Worm (Caenorhabditis elegans) whole organism, late embryonic: ENCODE data around the gene F13A7.11.

ENCODE experiments used
- che-1 ChIP-seq: sonication (generic microtip); optimal IDR thresholded peaks from 2 replicates; lab custom pipeline; 2016; ENCODE audit warnings: mild to moderate bottlenecking, missing genetic modification characterization, missing compliant biosample characterization
- dmd-4 ChIP-seq: sonication (generic microtip); optimal IDR thresholded peaks from 2 replicates; lab custom pipeline; 2016; ENCODE audit warnings: borderline replicate concordance, missing genetic modification characterization, missing compliant biosample characterization
- elt-2 ChIP-seq: sonication (generic microtip); optimal IDR thresholded peaks from 2 replicates; lab custom pipeline; 2016; ENCODE audit warnings: missing genetic modification reagents, missing genetic modification characterization, missing compliant biosample characterization
- eyg-1 ChIP-seq: sonication (generic microtip); optimal IDR thresholded peaks from 2 replicates; lab custom pipeline; 2016; ENCODE audit warnings: missing genotype, missing genetic modification characterization, missing compliant biosample characterization
- fkh-10 ChIP-seq: fragments of 150-350 bp; optimal IDR thresholded peaks from 2 replicates; lab custom pipeline; 2014; ENCODE audit warnings: missing biosample characterization, missing genetic modification reagents, missing genetic modification characterization
- hlh-13 ChIP-seq: fragments of 200-800 bp; sonication (Bioruptor generic); optimal IDR thresholded peaks from 2 replicates; lab custom pipeline; 2018; ENCODE audit warnings: mild to moderate bottlenecking, missing genetic modification characterization, missing compliant biosample characterization
- mec-3 ChIP-seq: sonication (generic microtip); optimal IDR thresholded peaks from 2 replicates; lab custom pipeline; 2016; ENCODE audit warnings: borderline replicate concordance, missing genetic modification characterization, missing compliant biosample characterization
- npax-4 ChIP-seq: sonication (generic microtip); optimal IDR thresholded peaks from 2 replicates; lab custom pipeline; 2016; ENCODE audit warnings: missing genetic modification characterization, missing compliant biosample characterization
- rnt-1 ChIP-seq: sonication (generic microtip); optimal IDR thresholded peaks from 2 replicates; lab custom pipeline; 2016; ENCODE audit warnings: missing genetic modification characterization, missing compliant biosample characterization
- sdc-2 ChIP-seq: sonication (generic microtip); optimal IDR thresholded peaks from 2 replicates; lab custom pipeline; 2016; ENCODE audit warnings: missing genotype, missing genetic modification characterization, missing compliant biosample characterization
- tbx-2 ChIP-seq: sonication (generic microtip); optimal IDR thresholded peaks from 2 replicates; lab custom pipeline; 2016; ENCODE audit warnings: missing genetic modification characterization, missing compliant biosample characterization

DNA sequence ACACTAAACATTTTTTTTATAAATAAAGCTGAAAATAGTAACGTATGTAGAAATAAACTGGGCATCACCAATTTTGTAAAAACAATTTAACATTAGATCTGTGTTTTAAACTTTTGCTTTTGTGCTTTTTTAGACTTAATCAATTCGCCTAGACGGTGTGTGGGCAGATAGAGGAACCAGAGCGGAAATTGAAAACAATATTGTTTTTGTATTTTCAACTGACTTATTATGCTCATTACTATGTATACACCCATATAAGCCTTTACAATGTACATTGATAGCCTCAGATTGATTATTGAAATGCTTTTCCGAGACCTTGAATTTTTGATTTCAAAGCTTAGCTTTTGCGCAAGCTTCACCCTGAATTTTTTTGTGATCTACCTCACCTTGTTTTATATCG is 34.8 kb upstream of the F13A7.11 start, which contains the start of gene str-73:
- no peak for TF ChIP-seq che-1 (tag; lab: Kevin White, UChicago)
- no peak for TF ChIP-seq fkh-10 (GFP tag; lab: Kevin White, UChicago)
- no peak for TF ChIP-seq mec-3 (tag; lab: Kevin White, UChicago)
- TF ChIP-seq hlh-13 (GFP tag; lab: Kevin White, UChicago) = no peak
- no peak for TF ChIP-seq elt-2 (tag; lab: Kevin White, UChicago)
- TF ChIP-seq sdc-2 (tag; lab: Kevin White, UChicago) = no peak
- no peak for TF ChIP-seq tbx-2 (tag; lab: Kevin White, UChicago)
- TF ChIP-seq rnt-1 = no peak
- no peak for TF ChIP-seq dmd-4 (tag; lab: Kevin White, UChicago)
- TF ChIP-seq npax-4 (tag; lab: Kevin White, UChicago) = no peak
- no peak for TF ChIP-seq eyg-1
